Worm (Caenorhabditis elegans) whole organism, L1 larva: ENCODE results near the gene nlp-3.

ENCODE experiments used
- aha-1 ChIP-seq: fragments of 150-350 bp; optimal IDR thresholded peaks from 2 replicates; lab custom pipeline; 2014; ENCODE audit warnings: missing biosample characterization, missing genetic modification characterization
- blmp-1 ChIP-seq: fragments of 150-350 bp; optimal IDR thresholded peaks from 2 replicates; lab custom pipeline; 2014; ENCODE audit warnings: missing biosample characterization, missing genetic modification characterization
- efl-1 ChIP-seq, 4 experiments: fragments of 150-350 bp; optimal IDR thresholded peaks in 3 of 4; peaks in 1 of 4; 1 replicate in 1 of 4; 2 replicates in 3 of 4; lab custom pipeline; 2014; ENCODE audit warnings: missing biosample characterization in 2 of 4, missing genetic modification characterization in 2 of 4, missing genetic modification reagents in 2 of 4
- elt-2 ChIP-seq: sonication (generic microtip); optimal IDR thresholded peaks from 2 replicates; lab custom pipeline; 2016; ENCODE audit warnings: missing genetic modification characterization, mild to moderate bottlenecking, inconsistent platforms, missing compliant biosample characterization, missing genetic modification reagents
- elt-3 ChIP-seq, 6 experiments: fragments of 150-350 bp in 1 of 6; sonication (generic microtip); optimal IDR thresholded peaks; 2 replicates each; lab custom pipeline; 2017 to 2018; ENCODE audit warnings: missing biosample characterization in 6 of 6, missing genetic modification characterization in 6 of 6, inconsistent platforms in 1 of 6
- fos-1 ChIP-seq: fragments of 150-350 bp; optimal IDR thresholded peaks from 2 replicates; lab custom pipeline; 2014; ENCODE audit warnings: missing biosample characterization, missing genetic modification characterization
- grh-1 ChIP-seq: fragments of 200-800 bp; sonication (Bioruptor generic); IDR thresholded peaks from 2 replicates; pipeline ENCODE4 v1.3.6; 2022; ENCODE audit warnings: missing genetic modification reagents, missing genetic modification characterization, missing compliant biosample characterization
- hlh-4 ChIP-seq: sonication (generic microtip); optimal IDR thresholded peaks from 2 replicates; lab custom pipeline; 2016; ENCODE audit warnings: mild to moderate bottlenecking, missing genetic modification characterization, missing compliant biosample characterization
- lin-13 ChIP-seq: fragments of 150-350 bp; optimal IDR thresholded peaks from 2 replicates; lab custom pipeline; 2014; ENCODE audit warnings: missing biosample characterization, missing genetic modification reagents, missing genetic modification characterization
- lin-14 ChIP-seq: fragments of 200-800 bp; sonication (Bioruptor generic); optimal IDR thresholded peaks from 2 replicates; lab custom pipeline; 2018; ENCODE audit warnings: mild to moderate bottlenecking, missing genetic modification characterization, moderate library complexity, missing compliant biosample characterization
- lin-35 ChIP-seq, 2 experiments: fragments of 150-350 bp; optimal IDR thresholded peaks; 2 replicates each; lab custom pipeline; 2014; ENCODE audit warnings: missing biosample characterization in 2 of 2, missing genetic modification characterization in 2 of 2, missing genetic modification reagents in 2 of 2
- lir-3 ChIP-seq: sonication (generic microtip); optimal IDR thresholded peaks from 2 replicates; lab custom pipeline; 2016; ENCODE audit warnings: mild to moderate bottlenecking, missing genetic modification characterization, moderate library complexity, missing compliant biosample characterization; ENCODE audit not compliant: poor library complexity
- mab-9 ChIP-seq: fragments of 200-800 bp; sonication (Bioruptor generic); IDR thresholded peaks from 2 replicates; pipeline ENCODE4 v1.3.6; 2022; ENCODE audit warnings: missing genetic modification reagents, missing genetic modification characterization, missing compliant biosample characterization
- mef-2 ChIP-seq: fragments of 150-350 bp; optimal IDR thresholded peaks from 2 replicates; lab custom pipeline; 2014; ENCODE audit warnings: missing biosample characterization, missing genetic modification characterization
- nhr-20 ChIP-seq: sonication (generic microtip); optimal IDR thresholded peaks from 2 replicates; lab custom pipeline; 2016; ENCODE audit warnings: mild to moderate bottlenecking, missing genetic modification characterization, missing compliant biosample characterization
- nhr-28 ChIP-seq: fragments of 150-350 bp; optimal IDR thresholded peaks from 2 replicates; lab custom pipeline; 2014; ENCODE audit warnings: missing biosample characterization, missing genetic modification characterization
- nhr-77 ChIP-seq: fragments of 150-350 bp; optimal IDR thresholded peaks from 2 replicates; lab custom pipeline; 2014; ENCODE audit warnings: missing biosample characterization, missing genetic modification characterization
- nhr-84 ChIP-seq: sonication (generic microtip); optimal IDR thresholded peaks from 2 replicates; lab custom pipeline; 2017; ENCODE audit warnings: missing biosample characterization, missing genetic modification characterization
- nhr-85 ChIP-seq: sonication (generic microtip); peaks from one replicate; lab custom pipeline; 2016; ENCODE audit warnings: missing genetic modification characterization, inconsistent platforms, missing compliant biosample characterization
- nhr-90 ChIP-seq: sonication (generic microtip); optimal IDR thresholded peaks from 2 replicates; lab custom pipeline; 2016; ENCODE audit warnings: mild to moderate bottlenecking, missing genetic modification characterization, missing compliant biosample characterization; ENCODE audit not compliant: poor library complexity
- pax-3 ChIP-seq: fragments of 200-800 bp; sonication (Bioruptor generic); optimal IDR thresholded peaks from 2 replicates; lab custom pipeline; 2018; ENCODE audit warnings: mild to moderate bottlenecking, missing genetic modification characterization, moderate library complexity, missing compliant biosample characterization
- sup-37 ChIP-seq: fragments of 200-800 bp; sonication (Bioruptor generic); optimal IDR thresholded peaks from 2 replicates; lab custom pipeline; 2018; ENCODE audit warnings: mild to moderate bottlenecking, missing genetic modification characterization, missing compliant biosample characterization
- swsn-7 ChIP-seq: sonication (generic microtip); optimal IDR thresholded peaks from 2 replicates; lab custom pipeline; 2016; ENCODE audit warnings: missing genetic modification characterization, missing compliant biosample characterization
- tbx-2 ChIP-seq: sonication (generic microtip); optimal IDR thresholded peaks from 2 replicates; lab custom pipeline; 2016; ENCODE audit warnings: missing genetic modification characterization, missing compliant biosample characterization
- unc-130 ChIP-seq: fragments of 150-350 bp; optimal IDR thresholded peaks from 2 replicates; lab custom pipeline; 2017; ENCODE audit warnings: missing biosample characterization, missing genetic modification characterization, inconsistent platforms
- unc-86 ChIP-seq: sonication (generic microtip); optimal IDR thresholded peaks from 2 replicates; lab custom pipeline; 2016; ENCODE audit warnings: missing genetic modification characterization, missing compliant biosample characterization
- unc-98 ChIP-seq: fragments of 200-800 bp; sonication (Bioruptor generic); IDR thresholded peaks from 2 replicates; pipeline ENCODE4 v1.3.6; 2022; ENCODE audit warnings: missing genetic modification characterization, missing compliant biosample characterization
- vab-15 ChIP-seq: sonication (generic microtip); optimal IDR thresholded peaks from 2 replicates; lab custom pipeline; 2017; ENCODE audit warnings: missing genotype, mild to moderate bottlenecking, missing genetic modification characterization, missing compliant biosample characterization
- xbp-1 ChIP-seq: sonication (generic microtip); optimal IDR thresholded peaks from 2 replicates; lab custom pipeline; 2016; ENCODE audit warnings: missing genetic modification characterization, missing compliant biosample characterization
- zip-4 ChIP-seq: fragments of 200-800 bp; sonication (Bioruptor generic); optimal IDR thresholded peaks from 2 replicates; lab custom pipeline; 2018; ENCODE audit warnings: mild to moderate bottlenecking, missing genetic modification characterization, moderate library complexity, missing compliant biosample characterization

nlp-3 gene

DNA sequence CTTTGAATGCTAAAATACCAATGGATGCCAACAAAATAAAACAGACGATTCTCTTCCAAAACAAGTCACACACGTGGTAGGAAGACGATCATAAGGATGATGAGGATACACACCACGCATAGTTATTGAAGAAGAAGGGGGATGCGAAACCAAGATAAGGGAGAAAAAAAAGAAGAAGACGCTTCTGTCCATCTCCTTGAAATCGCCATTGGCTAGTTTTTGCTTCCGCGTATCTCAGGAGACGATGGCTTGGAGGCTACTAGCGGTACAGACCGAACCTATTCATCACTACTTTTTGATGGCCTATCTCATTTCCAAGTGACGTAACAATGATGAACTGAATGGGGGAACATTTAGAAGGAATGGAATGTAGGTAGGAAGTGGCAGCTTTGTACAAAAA lies 13.9 kb downstream of the nlp-3 start (continued):
- TF ChIP-seq lin-13 (GFP tag; lab: Kevin White, UChicago) (no peak), hlh-4 (tag; lab: Kevin White, UChicago) (no peak), nhr-28 (tag; lab: Kevin White, UChicago) (no peak), unc-130 (tag; lab: Kevin White, UChicago) (no peak), swsn-7 (tag; lab: Kevin White, UChicago) (no peak), grh-1 (GFP tag; lab: Robert Waterston, UW) (no peak), zip-4 (GFP tag; lab: Kevin White, UChicago) (no peak), nhr-84 (no peak), elt-3 (tag; optimal IDR thresholded peaks at IDR 0.05; lab: Kevin White, UChicago) (peak in 2 of 6 experiments; percentile 38 to 41), vab-15 (tag; lab: Kevin White, UChicago) (no peak), nhr-77 (tag; lab: Kevin White, UChicago) (no peak), mef-2 (tag; lab: Kevin White, UChicago) (no peak), aha-1 (tag; lab: Kevin White, UChicago) (no peak), nhr-20 (tag; lab: Kevin White, UChicago) (peak; percentile 57), pax-3 (tag; lab: Kevin White, UChicago) (no peak), nhr-90 (tag; lab: Kevin White, UChicago) (peak; percentile 41), tbx-2 (tag; lab: Kevin White, UChicago) (peak; percentile 13)

DNA sequence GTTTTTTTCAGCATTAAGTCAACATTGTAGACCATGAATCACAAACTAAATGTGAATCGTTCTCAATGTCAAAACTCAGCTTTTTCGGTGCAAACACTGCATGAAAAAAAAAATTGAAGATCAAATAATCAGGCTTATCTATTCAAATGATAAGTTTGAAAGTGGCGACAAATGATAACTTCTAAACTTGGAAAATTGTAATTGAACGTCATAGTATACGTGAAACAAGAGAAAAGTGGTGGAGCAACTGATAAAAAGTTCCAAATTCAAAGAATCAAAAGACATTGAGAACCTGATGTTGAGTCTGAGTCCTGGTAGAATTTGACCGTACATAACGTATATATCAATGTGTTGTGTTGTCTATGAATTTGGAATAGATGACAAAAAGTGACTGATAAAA lies 15.1 kb downstream of the nlp-3 start:
- no peak for TF ChIP-seq sup-37 (GFP tag; lab: Kevin White, UChicago)
- no peak for TF ChIP-seq nhr-84
- no peak for TF ChIP-seq lin-35 (GFP tag; optimal IDR thresholded peaks at IDR 0.05; lab: Kevin White, UChicago)
- no peak for TF ChIP-seq lin-14 (GFP tag; lab: Kevin White, UChicago)
- no peak for TF ChIP-seq lir-3 (tag; lab: Kevin White, UChicago)
- peak; percentile 83 for TF ChIP-seq elt-2 (tag; lab: Kevin White, UChicago)

DNA sequence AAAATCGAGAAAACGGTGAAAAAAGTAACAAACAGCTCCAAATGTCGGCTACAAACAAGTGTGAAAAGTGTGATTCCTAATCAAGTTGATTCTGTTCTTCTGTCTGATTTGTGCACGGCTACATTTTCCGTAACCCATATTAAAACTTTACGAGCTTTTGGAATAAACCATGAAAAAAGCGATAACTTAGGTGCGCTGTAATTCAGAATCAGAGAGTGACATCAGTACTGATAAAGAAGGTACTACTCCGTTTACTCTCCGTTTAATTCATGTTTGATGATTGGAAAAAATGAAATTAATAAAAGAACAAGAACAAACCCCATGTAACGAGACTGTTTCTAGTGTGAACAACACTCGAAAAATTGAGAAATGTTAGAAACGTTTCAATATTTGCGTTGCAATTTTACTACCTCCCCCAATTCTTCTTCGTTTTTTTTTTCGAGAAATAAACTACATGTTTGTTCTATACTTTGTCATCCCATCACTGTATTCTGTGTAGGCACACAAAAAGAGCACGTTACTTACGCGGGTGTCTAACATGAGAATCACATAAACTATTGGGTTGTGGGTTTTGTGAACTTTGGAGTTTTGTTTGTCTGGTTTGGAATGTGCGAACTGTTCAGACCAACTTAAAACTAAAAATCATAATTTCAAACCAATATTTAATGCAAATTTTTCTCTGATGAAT lies 15.8 kb downstream of the nlp-3 start:
- TF ChIP-seq nhr-20 (tag; lab: Kevin White, UChicago) (peak; percentile 8), tbx-2 (tag; lab: Kevin White, UChicago) (peak; percentile 39), lin-14 (GFP tag; lab: Kevin White, UChicago) (peak; percentile 26), nhr-77 (tag; lab: Kevin White, UChicago) (peak; percentile 34), nhr-85 (tag; lab: Kevin White, UChicago) (peak; percentile 26), xbp-1 (tag; lab: Kevin White, UChicago) (no peak), mab-9 (GFP tag; lab: Robert Waterston, UW) (no peak), elt-2 (tag; lab: Kevin White, UChicago) (peak; percentile 32), lin-35 (GFP tag; optimal IDR thresholded peaks at IDR 0.05; lab: Kevin White, UChicago) (peak in 1 of 2 experiments; percentile 10), unc-98 (no peak)

DNA sequence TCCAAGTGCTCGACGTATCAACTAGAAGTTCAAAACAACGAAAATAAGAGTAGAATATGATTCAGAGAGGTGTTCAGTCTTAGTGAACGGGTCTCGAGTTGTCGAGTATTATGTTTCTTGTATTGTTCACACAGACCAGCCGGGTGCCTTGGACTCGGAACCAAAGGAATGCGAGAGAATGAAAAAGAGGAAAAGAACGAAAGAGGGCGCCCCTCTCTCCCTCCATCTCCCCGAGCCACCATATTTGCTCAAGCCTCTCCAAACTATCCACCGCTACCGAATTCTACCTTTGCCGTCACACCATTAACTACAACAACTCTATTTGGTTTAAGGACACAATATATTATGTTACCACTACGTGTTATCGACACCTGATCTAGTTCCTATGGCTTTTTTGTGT lies 16.5 kb downstream of the nlp-3 start:
- no peak for TF ChIP-seq efl-1 (optimal IDR thresholded peaks at IDR 0.05; lab: Kevin White, UChicago)
- TF ChIP-seq efl-1 (GFP tag; optimal IDR thresholded peaks at IDR 0.05 in 1 of 2; lab: Kevin White, UChicago) = peak in 1 of 2 experiments; percentile 64
- TF ChIP-seq fos-1 (tag; lab: Kevin White, UChicago) = no peak
- no peak for TF ChIP-seq unc-86 (tag; lab: Kevin White, UChicago)
- TF ChIP-seq, all 84 proteins: peak for 1

DNA sequence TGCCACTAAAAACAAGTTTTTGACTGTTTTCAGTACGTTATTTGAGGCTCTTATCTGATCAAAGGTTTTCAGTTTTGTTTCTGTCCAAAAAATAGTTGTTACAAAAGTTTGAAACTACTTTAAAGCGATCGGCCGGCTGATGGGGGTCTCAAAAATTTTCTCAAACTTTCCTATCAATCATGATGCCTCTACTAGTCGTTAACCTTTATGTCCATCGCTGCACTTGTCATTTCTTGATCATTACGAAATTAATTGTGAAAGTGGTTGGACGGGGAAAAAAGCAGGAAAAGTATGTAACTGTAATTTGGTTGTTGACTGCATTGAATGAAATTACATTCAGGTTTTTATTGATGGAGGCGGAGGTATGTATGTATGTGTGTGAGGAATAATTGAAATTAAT lies 18.4 kb downstream of the nlp-3 start:
- TF ChIP-seq efl-1 (optimal IDR thresholded peaks at IDR 0.05; lab: Kevin White, UChicago) (no peak), efl-1 (GFP tag; optimal IDR thresholded peaks at IDR 0.05 in 1 of 2; lab: Kevin White, UChicago) (peak in 1 of 2 experiments; percentile 90), swsn-7 (tag; lab: Kevin White, UChicago) (no peak), nhr-85 (tag; lab: Kevin White, UChicago) (peak; percentile 83), blmp-1 (tag; lab: Kevin White, UChicago) (peak; percentile 14)
